Fruit fly (Drosophila melanogaster): ENCODE results near the gene Ada.

The Ada gene

DNA sequence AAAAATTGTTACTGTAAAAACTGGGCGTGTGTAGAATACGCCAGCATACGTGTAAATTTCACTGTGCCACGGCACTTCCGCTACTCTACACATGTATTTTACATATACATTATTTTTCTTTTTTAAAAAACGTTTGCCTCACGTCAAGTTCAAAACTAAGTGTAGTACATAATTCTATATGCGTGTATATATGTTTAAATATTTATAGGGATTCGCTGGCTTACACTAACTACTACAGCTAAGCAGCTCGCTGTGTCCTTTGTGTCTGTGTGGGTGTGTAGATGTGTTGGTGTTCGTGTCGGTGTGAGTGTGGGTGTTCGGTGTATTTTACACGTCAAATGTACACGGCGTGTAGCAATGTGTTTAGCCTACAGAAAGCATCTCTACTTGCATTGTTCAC is 3.4 kb downstream of the Ada start (continued):
- TF ChIP-seq HLH54F (GFP tag; optimal IDR thresholded peaks at IDR 0.05) (no peak), mam (GFP tag; optimal IDR thresholded peaks at IDR 0.05) (no peak), stwl (tag; optimal IDR thresholded peaks at IDR 0.05) (no peak), bcd (GFP tag; optimal IDR thresholded peaks at IDR 0.05) (peak; percentile 23), ewg (GFP tag; optimal IDR thresholded peaks at IDR 0.05) (no peak), Ets97D (GFP tag; optimal IDR thresholded peaks at IDR 0.05) (no peak), vnd (GFP tag; IDR thresholded peaks at IDR 0.05; ENCODE audit: partially characterized antibody) (peak; percentile 66), Oaz (GFP tag; IDR thresholded peaks at IDR 0.05) (no peak), zf30C (GFP tag; optimal IDR thresholded peaks at IDR 0.05) (no peak), CG3407 (GFP tag; optimal IDR thresholded peaks at IDR 0.05) (no peak), tin (GFP tag; optimal IDR thresholded peaks at IDR 0.05) (no peak), CG4730 (GFP tag; IDR thresholded peaks at IDR 0.05) (no peak), chinmo (GFP tag; IDR thresholded peaks at IDR 0.05; ENCODE audit: partially characterized antibody) (no peak), CG8359 (GFP tag; optimal IDR thresholded peaks at IDR 0.05; ENCODE audit: borderline replicate concordance) (no peak), CG1647 (GFP tag; optimal IDR thresholded peaks at IDR 0.05) (no peak), nom (GFP tag; optimal IDR thresholded peaks at IDR 0.05) (no peak), CG13894 (tag; optimal IDR thresholded peaks at IDR 0.05) (no peak), bab2 (GFP tag; optimal IDR thresholded peaks at IDR 0.05) (no peak), CG17361 (GFP tag; IDR thresholded peaks at IDR 0.05) (no peak), CG6689 (GFP tag; IDR thresholded peaks at IDR 0.05) (no peak), p53 (GFP tag; optimal IDR thresholded peaks at IDR 0.05) (no peak), CTCF (GFP tag; optimal IDR thresholded peaks at IDR 0.05) (peak; percentile 55), wor (GFP tag; IDR thresholded peaks at IDR 0.05) (no peak), CG14860 (GFP tag; IDR thresholded peaks at IDR 0.05; ENCODE audit: partially characterized antibody) (peak; percentile 67; the same call in 1 of the 3 replicates), HLH4C (GFP tag; IDR thresholded peaks at IDR 0.05; ENCODE audit: partially characterized antibody) (0 out of 3 replicates have a peak, but pooled peaks have one; percentile 42), CG4328 (GFP tag; optimal IDR thresholded peaks at IDR 0.05) (no peak), CG2199 (GFP tag; IDR thresholded peaks at IDR 0.05) (0 out of 3 replicates have a peak, but pooled peaks have one; percentile 27), CG4360 (GFP tag; IDR thresholded peaks at IDR 0.05) (no peak), CG17802 (tag; optimal IDR thresholded peaks at IDR 0.05) (no peak), pan (optimal IDR thresholded peaks at IDR 0.05) (no peak), pan (GFP tag; optimal IDR thresholded peaks at IDR 0.05 in 1 of 2, IDR thresholded peaks at IDR 0.05 in 1 of 2) (no peak), Oli (tag; optimal IDR thresholded peaks at IDR 0.05) (no peak), sob (GFP tag; IDR thresholded peaks at IDR 0.05) (no peak), schlank (tag; optimal IDR thresholded peaks at IDR 0.05) (no peak)

DNA sequence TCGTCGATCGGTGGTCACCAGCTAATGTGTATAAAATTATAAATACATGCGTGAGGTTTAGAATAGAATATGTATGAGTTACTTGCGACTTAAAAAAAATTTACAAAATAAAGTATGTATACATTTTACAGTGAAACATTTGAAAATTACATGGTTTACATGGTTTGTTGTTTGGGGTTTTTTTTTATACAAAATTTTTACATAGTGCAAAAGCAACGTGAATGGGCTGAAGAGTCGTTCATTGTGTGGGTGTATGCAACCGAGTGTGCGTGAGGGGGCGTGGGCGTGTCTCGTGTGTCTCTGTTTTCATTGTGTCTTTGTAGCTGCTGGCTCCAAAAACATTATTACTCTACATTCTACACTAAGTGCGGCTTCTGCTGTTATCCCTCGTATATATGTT is 4.9 kb downstream of the Ada start:
- TF ChIP-seq amos (GFP tag; IDR thresholded peaks at IDR 0.05; ENCODE audit: partially characterized antibody) (peak; percentile 56; the same call in 1 of the 2 replicates), vfl (GFP tag; optimal IDR thresholded peaks at IDR 0.05) (no peak), CG13775 (GFP tag; optimal IDR thresholded peaks at IDR 0.05) (no peak), CG7372 (GFP tag; IDR thresholded peaks at IDR 0.05) (no peak), cato (GFP tag; optimal IDR thresholded peaks at IDR 0.05; ENCODE audit: borderline replicate concordance) (no peak), CG18619 (GFP tag; optimal IDR thresholded peaks at IDR 0.05) (no peak), ranshi (GFP tag; IDR thresholded peaks at IDR 0.05) (no peak), Bgb (GFP tag; IDR thresholded peaks at IDR 0.05; ENCODE audit: partially characterized antibody) (peak; percentile 52), sima (GFP tag; optimal IDR thresholded peaks at IDR 0.05) (no peak), emc (GFP tag; optimal IDR thresholded peaks at IDR 0.05) (no peak), CG2875 (GFP tag; optimal IDR thresholded peaks at IDR 0.05) (no peak), CG2199 (GFP tag; IDR thresholded peaks at IDR 0.05) (peak; percentile 34; the same call in 1 of the 3 replicates), ERR (GFP tag; optimal IDR thresholded peaks at IDR 0.05) (no peak), rib (GFP tag; IDR thresholded peaks at IDR 0.05) (no peak), cg (GFP tag; optimal IDR thresholded peaks at IDR 0.05) (no peak), vnd (GFP tag; IDR thresholded peaks at IDR 0.05; ENCODE audit: partially characterized antibody) (0 out of 3 replicates have a peak, but pooled peaks have one; percentile 40), CG6791 (GFP tag; IDR thresholded peaks at IDR 0.05; ENCODE audit: partially characterized antibody) (0 out of 3 replicates have a peak, but pooled peaks have one; percentile 40), nau (GFP tag; optimal IDR thresholded peaks at IDR 0.05) (no peak), CG16813 (GFP tag; IDR thresholded peaks at IDR 0.05; ENCODE audit: partially characterized antibody) (peak; percentile 57), fu2 (GFP tag; optimal IDR thresholded peaks at IDR 0.05) (no peak)
